Fruit fly (Drosophila melanogaster) whole organism, embryonic: ENCODE data around the gene spz3.

Source experiments
- ATbp ChIP-seq: fragments of 200-800 bp; sonication (Bioruptor generic); optimal IDR thresholded peaks from 2 replicates; lab custom pipeline; 2017; ENCODE audit warnings: missing biosample characterization, mild to moderate bottlenecking, missing genetic modification characterization, missing genetic modification reagents
- Adf1 ChIP-seq: fragments of 200-800 bp; sonication (Bioruptor generic); IDR thresholded peaks from 2 replicates; pipeline ENCODE4 v1.3.6; 2022; ENCODE audit warnings: missing biosample characterization, missing genetic modification characterization
- Bgb ChIP-seq: fragments of 200-800 bp; sonication (Bioruptor generic); IDR thresholded peaks from 2 replicates; pipeline ENCODE4 v1.3.6; 2022; ENCODE audit warnings: missing biosample characterization, missing genetic modification characterization; ENCODE audit not compliant: partially characterized antibody
- CG10654 ChIP-seq: fragments of 200-800 bp; sonication (Bioruptor generic); optimal IDR thresholded peaks from 2 replicates; lab custom pipeline; 2016; ENCODE audit warnings: missing biosample characterization, missing genetic modification characterization
- CG11247 ChIP-seq: fragments of 200-800 bp; sonication (Bioruptor generic); IDR thresholded peaks from 2 replicates; pipeline ENCODE4 v1.3.6; 2022; ENCODE audit warnings: missing biosample characterization, missing genetic modification characterization
- CG11695 ChIP-seq: fragments of 200-800 bp; sonication (Bioruptor generic); IDR thresholded peaks from 3 replicates; pipeline ENCODE4 v1.3.6; 2022; ENCODE audit warnings: missing biosample characterization, missing genetic modification characterization
- CG11696 ChIP-seq: fragments of 200-800 bp; sonication (Bioruptor generic); IDR thresholded peaks from 2 replicates; pipeline ENCODE4 v1.3.6; 2022; ENCODE audit warnings: missing biosample characterization, missing genetic modification characterization
- CG12659 ChIP-seq: fragments of 200-800 bp; sonication (Bioruptor generic); optimal IDR thresholded peaks from 3 replicates; lab custom pipeline; 2017; ENCODE audit warnings: mild to moderate bottlenecking, missing biosample characterization, missing genetic modification reagents, missing genetic modification characterization
- CG15073 ChIP-seq: fragments of 200-800 bp; sonication (Bioruptor generic); optimal IDR thresholded peaks from 2 replicates; lab custom pipeline; 2016; ENCODE audit warnings: missing biosample characterization, missing genetic modification characterization
- CG16815 ChIP-seq: fragments of 200-800 bp; sonication (Bioruptor generic); optimal IDR thresholded peaks from 3 replicates; lab custom pipeline; 2017; ENCODE audit warnings: missing biosample characterization, mild to moderate bottlenecking, missing genetic modification characterization
- CG18262 ChIP-seq: fragments of 200-800 bp; optimal IDR thresholded peaks from 3 replicates; lab custom pipeline; 2019; ENCODE audit warnings: missing biosample characterization, mild to moderate bottlenecking, missing genetic modification characterization, moderate library complexity
- CG18619 ChIP-seq: fragments of 200-800 bp; sonication (Bioruptor generic); optimal IDR thresholded peaks from 3 replicates; lab custom pipeline; 2017; ENCODE audit warnings: missing biosample characterization, mild to moderate bottlenecking, missing genetic modification characterization
- CG42726 ChIP-seq: fragments of 200-800 bp; sonication (Bioruptor generic); IDR thresholded peaks from 2 replicates; pipeline ENCODE4 v1.3.6; 2022; ENCODE audit warnings: missing biosample characterization, missing genetic modification characterization; ENCODE audit not compliant: partially characterized antibody
- CG4360 ChIP-seq: fragments of 200-800 bp; sonication (Bioruptor generic); IDR thresholded peaks from 2 replicates; pipeline ENCODE4 v1.3.6; 2022; ENCODE audit warnings: missing biosample characterization, missing genetic modification characterization
- CG4404 ChIP-seq: fragments of 200-800 bp; sonication (Bioruptor generic); IDR thresholded peaks from 2 replicates; pipeline ENCODE4 v1.3.6; 2022; ENCODE audit warnings: missing biosample characterization, missing genetic modification characterization
- CG4424 ChIP-seq: fragments of 200-800 bp; sonication (Bioruptor generic); optimal IDR thresholded peaks from 3 replicates; lab custom pipeline; 2016; ENCODE audit warnings: missing biosample characterization, missing genetic modification characterization
- CG4707 ChIP-seq: fragments of 200-800 bp; sonication (Bioruptor generic); optimal IDR thresholded peaks from 2 replicates; lab custom pipeline; 2018; ENCODE audit warnings: missing biosample characterization, mild to moderate bottlenecking, missing genetic modification characterization, moderate library complexity
- CG6175 ChIP-seq: fragments of 200-800 bp; sonication (Bioruptor generic); IDR thresholded peaks from 3 replicates; pipeline ENCODE4 v1.3.6; 2022; ENCODE audit warnings: missing biosample characterization, missing genetic modification characterization
- CG7786 ChIP-seq: fragments of 200-800 bp; sonication (Bioruptor generic); optimal IDR thresholded peaks from 2 replicates; lab custom pipeline; 2016; ENCODE audit warnings: missing biosample characterization, missing genetic modification characterization
- CG8290 ChIP-seq, 3 experiments: fragments of 200-800 bp; sonication (Bioruptor generic); optimal IDR thresholded peaks; 2 replicates each; lab custom pipeline; 2016 to 2019; ENCODE audit warnings: missing biosample characterization in 3 of 3, missing genetic modification characterization in 3 of 3, mild to moderate bottlenecking in 2 of 3, moderate library complexity in 1 of 3
- CG9817 ChIP-seq: fragments of 200-800 bp; sonication (Bioruptor generic); optimal IDR thresholded peaks from 2 replicates; lab custom pipeline; 2018; ENCODE audit warnings: missing biosample characterization, mild to moderate bottlenecking, missing genetic modification characterization, moderate library complexity
- Hmx ChIP-seq: fragments of 200-800 bp; sonication (Bioruptor generic); optimal IDR thresholded peaks from 2 replicates; lab custom pipeline; 2016; ENCODE audit warnings: missing biosample characterization, missing genetic modification characterization
- Hr3 ChIP-seq: fragments of 200-800 bp; sonication (Bioruptor generic); optimal IDR thresholded peaks from 3 replicates; lab custom pipeline; 2016; ENCODE audit warnings: missing biosample characterization, missing genetic modification characterization
- Meics ChIP-seq: fragments of 200-800 bp; sonication (Bioruptor generic); optimal IDR thresholded peaks from 2 replicates; lab custom pipeline; 2017; ENCODE audit warnings: missing biosample characterization, mild to moderate bottlenecking, missing genetic modification characterization
- Sry-δ ChIP-seq: fragments of 200-800 bp; sonication (Bioruptor generic); optimal IDR thresholded peaks from 2 replicates; lab custom pipeline; 2016; ENCODE audit warnings: missing biosample characterization, missing genetic modification characterization
- YL-1 ChIP-seq: fragments of 200-800 bp; sonication (Bioruptor generic); optimal IDR thresholded peaks from 3 replicates; lab custom pipeline; 2017; ENCODE audit warnings: missing biosample characterization, mild to moderate bottlenecking, missing genetic modification characterization
- bigmax ChIP-seq: fragments of 200-800 bp; sonication (Bioruptor generic); optimal IDR thresholded peaks from 2 replicates; lab custom pipeline; 2018; ENCODE audit warnings: missing biosample characterization, mild to moderate bottlenecking, missing genetic modification characterization
- bsh ChIP-seq, 2 experiments: fragments of 200-800 bp; sonication (Bioruptor generic); optimal IDR thresholded peaks; 2 replicates each; lab custom pipeline; 2017 to 2018; ENCODE audit warnings: mild to moderate bottlenecking in 2 of 2, missing biosample characterization in 2 of 2, missing genetic modification characterization in 2 of 2, moderate library complexity in 1 of 2
- cad ChIP-seq: fragments of >200 bp; optimal IDR thresholded peaks from 2 replicates; lab custom pipeline; 2017; ENCODE audit warnings: missing biosample characterization, missing genetic modification characterization
- dmrt11E ChIP-seq: fragments of 200-800 bp; sonication (Bioruptor generic); optimal IDR thresholded peaks from 3 replicates; lab custom pipeline; 2018; ENCODE audit warnings: missing biosample characterization, mild to moderate bottlenecking, missing genetic modification characterization, moderate library complexity
- dysf ChIP-seq: fragments of 200-800 bp; sonication (Bioruptor generic); IDR thresholded peaks from 3 replicates; pipeline ENCODE4 v1.3.6; 2022; ENCODE audit warnings: missing biosample characterization, missing genetic modification characterization
- fd3F ChIP-seq: fragments of 200-800 bp; sonication (Bioruptor generic); optimal IDR thresholded peaks from 2 replicates; lab custom pipeline; 2018; ENCODE audit warnings: missing biosample characterization, mild to moderate bottlenecking, missing genetic modification characterization, moderate library complexity
- gce ChIP-seq: fragments of 200-800 bp; sonication (Bioruptor generic); IDR thresholded peaks from 3 replicates; pipeline ENCODE4 v1.3.6; 2022; ENCODE audit warnings: missing biosample characterization, missing genetic modification characterization
- h ChIP-seq: fragments of >200 bp; optimal IDR thresholded peaks from 2 replicates; lab custom pipeline; 2017
- jumu ChIP-seq: fragments of 200-800 bp; sonication (Bioruptor generic); optimal IDR thresholded peaks from 3 replicates; lab custom pipeline; 2016; ENCODE audit warnings: missing biosample characterization, missing genetic modification characterization
- kni ChIP-seq: fragments of 200-800 bp; sonication (Bioruptor generic); optimal IDR thresholded peaks from 3 replicates; lab custom pipeline; 2017; ENCODE audit warnings: mild to moderate bottlenecking, missing biosample characterization, missing genetic modification reagents, missing genetic modification characterization
- nerfin-1 ChIP-seq: fragments of 200-800 bp; sonication (Bioruptor generic); optimal IDR thresholded peaks from 3 replicates; lab custom pipeline; 2019; ENCODE audit warnings: missing biosample characterization, mild to moderate bottlenecking, missing genetic modification characterization, moderate library complexity
- nerfin-2 ChIP-seq: fragments of 200-800 bp; sonication (Bioruptor generic); IDR thresholded peaks from 2 replicates; pipeline ENCODE4 v1.3.6; 2022; ENCODE audit warnings: missing biosample characterization, missing genetic modification characterization; ENCODE audit not compliant: partially characterized antibody
- onecut ChIP-seq: fragments of 200-800 bp; sonication (Bioruptor generic); IDR thresholded peaks from 2 replicates; pipeline ENCODE4 v1.3.6; 2022; ENCODE audit warnings: missing biosample characterization, missing genetic modification characterization
- prd ChIP-seq, 3 experiments: fragments of >200 bp in 2 of 3; fragments of 200-800 bp in 1 of 3; sonication (Bioruptor generic) in 1 of 3; optimal IDR thresholded peaks in 2 of 3; IDR thresholded peaks in 1 of 3; 2 replicates in 2 of 3; 3 replicates in 1 of 3; pipeline versions ENCODE4 v1.3.6 to Lab custom; 2017 to 2022; ENCODE audit warnings: missing biosample characterization in 1 of 3, missing genetic modification characterization in 1 of 3
- pum ChIP-seq: fragments of 200-800 bp; sonication (Bioruptor generic); optimal IDR thresholded peaks from 2 replicates; lab custom pipeline; 2016; ENCODE audit warnings: missing biosample characterization, missing genetic modification characterization
- scrt ChIP-seq: fragments of 200-800 bp; sonication (Bioruptor generic); optimal IDR thresholded peaks from 2 replicates; lab custom pipeline; 2018; ENCODE audit warnings: missing biosample characterization, mild to moderate bottlenecking, missing genetic modification characterization, moderate library complexity
- sens-2 ChIP-seq: fragments of 200-800 bp; sonication (Bioruptor generic); IDR thresholded peaks from 2 replicates; pipeline ENCODE4 v1.3.6; 2022; ENCODE audit warnings: missing biosample characterization, missing genetic modification characterization
- sisA ChIP-seq: fragments of 200-800 bp; sonication (Bioruptor generic); IDR thresholded peaks from 2 replicates; pipeline ENCODE4 v1.3.6; 2022; ENCODE audit warnings: missing biosample characterization, missing genetic modification characterization
- slbo ChIP-seq: fragments of 200-800 bp; sonication (Bioruptor generic); IDR thresholded peaks from 2 replicates; pipeline ENCODE4 v1.3.6; 2022; ENCODE audit warnings: missing biosample characterization, missing genetic modification characterization
- so ChIP-seq: fragments of 200-800 bp; sonication (Bioruptor generic); IDR thresholded peaks from 3 replicates; pipeline ENCODE4 v1.3.6; 2022; ENCODE audit warnings: missing biosample characterization, missing genetic modification characterization
- ttk ChIP-seq: fragments of 200-800 bp; sonication (Bioruptor generic); IDR thresholded peaks from 2 replicates; pipeline ENCODE4 v2.1.2; 2022; ENCODE audit warnings: missing biosample characterization, missing genetic modification characterization
- tx ChIP-seq: fragments of 200-800 bp; sonication (Bioruptor generic); optimal IDR thresholded peaks from 2 replicates; lab custom pipeline; 2016; ENCODE audit warnings: missing biosample characterization, missing genetic modification characterization
- unc-4 ChIP-seq: fragments of 200-800 bp; sonication (Bioruptor generic); IDR thresholded peaks from 2 replicates; pipeline ENCODE4 v1.3.6; 2022; ENCODE audit warnings: missing biosample characterization, missing genetic modification characterization; ENCODE audit not compliant: partially characterized antibody
- usp ChIP-seq: fragments of >200 bp; optimal IDR thresholded peaks from 2 replicates; lab custom pipeline; 2017; ENCODE audit warnings: missing biosample characterization, missing genetic modification characterization
- vfl ChIP-seq: fragments of 200-800 bp; sonication (Bioruptor generic); optimal IDR thresholded peaks from 2 replicates; lab custom pipeline; 2016; ENCODE audit warnings: missing biosample characterization, missing genetic modification characterization

The spz3 gene

DNA sequence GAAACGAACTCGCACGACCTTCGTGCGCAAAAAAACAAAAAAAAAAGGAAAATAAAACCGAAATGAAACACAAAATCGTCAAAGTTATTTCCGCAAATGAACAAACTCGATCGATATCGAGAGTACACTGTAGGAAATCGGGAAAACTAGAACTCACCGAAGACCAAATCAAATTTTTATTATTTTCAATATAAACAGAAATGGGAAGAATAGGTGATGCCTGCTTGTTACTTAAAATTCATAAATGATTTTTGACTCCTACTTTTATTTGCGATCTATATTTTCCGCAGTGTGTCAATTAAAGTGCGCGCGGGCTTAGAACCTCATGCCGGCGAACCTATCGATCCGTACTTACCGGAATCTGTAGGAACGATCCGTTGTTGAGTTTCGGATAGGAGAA, 3.7 kb downstream of the spz3 start (continued):
- TF ChIP-seq kni (GFP tag; lab: Kevin White, UChicago) (no peak), CG12659 (GFP tag; lab: Kevin White, UChicago) (no peak), dysf (GFP tag; lab: Robert Waterston, UW) (peak; percentile 57; the same call in 1 of the 3 replicates), CG4360 (GFP tag; lab: Robert Waterston, UW) (no peak), CG6175 (GFP tag; lab: Robert Waterston, UW) (no peak), dmrt11E (tag; lab: Kevin White, UChicago) (peak; percentile 13), slbo (peak; percentile 47; the same call in 1 of the 2 replicates), h (lab: Kevin White, UChicago) (no peak), onecut (0 out of 2 replicates have a peak, but pooled peaks have one; percentile 13), pum (no peak), CG16815 (GFP tag; lab: Kevin White, UChicago) (no peak), Meics (GFP tag; lab: Kevin White, UChicago) (peak; percentile 28), CG18262 (tag; lab: Kevin White, UChicago) (no peak), Bgb (GFP tag; lab: Robert Waterston, UW) (no peak), CG15073 (GFP tag; lab: Kevin White, UChicago) (no peak), unc-4 (GFP tag; lab: Robert Waterston, UW) (no peak), so (GFP tag; lab: Robert Waterston, UW) (no peak), CG4424 (peak; percentile 12), Sry-δ (GFP tag; lab: Kevin White, UChicago) (no peak), fd3F (GFP tag; lab: Kevin White, UChicago) (no peak), usp (GFP tag; lab: Kevin White, UChicago) (no peak), bsh (GFP tag; optimal IDR thresholded peaks at IDR 0.05; lab: Kevin White, UChicago) (peak in 1 of 2 experiments; percentile 10), CG9817 (peak; percentile 1), CG11247 (no peak), bigmax (GFP tag; lab: Kevin White, UChicago) (no peak), cad (GFP tag; lab: Kevin White, UChicago) (no peak), sisA (0 out of 2 replicates have a peak, but pooled peaks have one; percentile 14), gce (GFP tag; lab: Robert Waterston, UW) (no peak), ttk (GFP tag; lab: Robert Waterston, UW) (no peak), CG10654 (no peak), Hmx (GFP tag; lab: Kevin White, UChicago) (no peak), CG4707 (no peak), nerfin-2 (no peak), tx (no peak), CG7786 (GFP tag; lab: Kevin White, UChicago) (no peak), Adf1 (GFP tag; lab: Robert Waterston, UW) (no peak), CG8290 (GFP tag; optimal IDR thresholded peaks at IDR 0.05; lab: Kevin White, UChicago) (no peak), CG8290 (tag; optimal IDR thresholded peaks at IDR 0.05; lab: Kevin White, UChicago) (no peak), YL-1 (no peak), scrt (no peak), nerfin-1 (no peak), CG42726 (GFP tag; lab: Robert Waterston, UW) (no peak), CG11696 (GFP tag; lab: Robert Waterston, UW) (0 out of 2 replicates have a peak, but pooled peaks have one; percentile 22), Hr3 (GFP tag; lab: Kevin White, UChicago) (no peak), CG18619 (GFP tag; lab: Kevin White, UChicago) (no peak), prd (optimal IDR thresholded peaks at IDR 0.05; lab: Kevin White, UChicago) (no peak), prd (GFP tag; IDR thresholded peaks at IDR 0.05; lab: Robert Waterston, UW) (0 out of 3 replicates have a peak, but pooled peaks have one; percentile 48), sens-2 (no peak), ATbp (GFP tag; lab: Kevin White, UChicago) (no peak), CG4404 (GFP tag; lab: Robert Waterston, UW) (no peak), CG11695 (peak; percentile 62; the same call in 2 of the 3 replicates), jumu (GFP tag; lab: Kevin White, UChicago) (no peak), vfl (GFP tag; lab: Kevin White, UChicago) (no peak)
